Worm (Caenorhabditis elegans) whole organism, late embryonic: ENCODE measurements around the gene mpst-1.

Experiments used
- C08G9.2 ChIP-seq: sonication (generic microtip); optimal IDR thresholded peaks from 2 replicates; lab custom pipeline; 2016; ENCODE audit warnings: mild to moderate bottlenecking, missing genetic modification characterization, moderate library complexity, missing compliant biosample characterization
- C38D4.7 ChIP-seq: fragments of 200-800 bp; sonication (Bioruptor generic); optimal IDR thresholded peaks from 2 replicates; lab custom pipeline; 2018; ENCODE audit warnings: mild to moderate bottlenecking, missing genetic modification characterization, moderate library complexity, missing compliant biosample characterization
- Y22D7AL.16 ChIP-seq: sonication (generic microtip); optimal IDR thresholded peaks from 2 replicates; lab custom pipeline; 2016; ENCODE audit warnings: missing genetic modification characterization, missing compliant biosample characterization
- ama-1 ChIP-seq: fragments of 150-350 bp; optimal IDR thresholded peaks from 2 replicates; lab custom pipeline; 2014
- ceh-14 ChIP-seq: sonication (generic microtip); optimal IDR thresholded peaks from 2 replicates; lab custom pipeline; 2016; ENCODE audit warnings: missing genotype, missing genetic modification characterization, missing compliant biosample characterization
- ceh-18 ChIP-seq: sonication (generic microtip); optimal IDR thresholded peaks from 2 replicates; lab custom pipeline; 2016; ENCODE audit warnings: missing genetic modification characterization, missing compliant biosample characterization
- ceh-31 ChIP-seq: sonication (generic microtip); optimal IDR thresholded peaks from 2 replicates; lab custom pipeline; 2016; ENCODE audit warnings: missing genetic modification characterization, missing compliant biosample characterization
- ceh-45 ChIP-seq: fragments of 200-800 bp; sonication (Bioruptor generic); IDR thresholded peaks from 2 replicates; pipeline ENCODE4 v1.3.6; 2022; ENCODE audit warnings: missing genetic modification reagents, missing genetic modification characterization, missing compliant biosample characterization
- ceh-6 ChIP-seq: fragments of 200-800 bp; sonication (Bioruptor generic); optimal IDR thresholded peaks from 2 replicates; lab custom pipeline; 2018; ENCODE audit warnings: mild to moderate bottlenecking, missing genetic modification characterization, missing compliant biosample characterization
- ceh-9 ChIP-seq: sonication (generic microtip); optimal IDR thresholded peaks from 2 replicates; lab custom pipeline; 2016; ENCODE audit warnings: mild to moderate bottlenecking, missing genetic modification characterization, inconsistent platforms, missing compliant biosample characterization
- che-1 ChIP-seq: sonication (generic microtip); optimal IDR thresholded peaks from 2 replicates; lab custom pipeline; 2016; ENCODE audit warnings: mild to moderate bottlenecking, missing genetic modification characterization, missing compliant biosample characterization
- elt-4 ChIP-seq: sonication (generic microtip); optimal IDR thresholded peaks from 2 replicates; lab custom pipeline; 2016; ENCODE audit warnings: missing genetic modification characterization, missing compliant biosample characterization
- fax-1 ChIP-seq: sonication (generic microtip); optimal IDR thresholded peaks from 2 replicates; lab custom pipeline; 2016; ENCODE audit warnings: missing genotype, missing genetic modification characterization, missing compliant biosample characterization
- fkh-6 ChIP-seq: sonication (generic microtip); optimal IDR thresholded peaks from 2 replicates; lab custom pipeline; 2016; ENCODE audit warnings: missing genetic modification characterization, missing compliant biosample characterization
- gmeb-2 ChIP-seq: sonication (generic microtip); optimal IDR thresholded peaks from 2 replicates; lab custom pipeline; 2016; ENCODE audit warnings: missing genetic modification characterization, inconsistent platforms, missing compliant biosample characterization
- hlh-13 ChIP-seq: fragments of 200-800 bp; sonication (Bioruptor generic); optimal IDR thresholded peaks from 2 replicates; lab custom pipeline; 2018; ENCODE audit warnings: mild to moderate bottlenecking, missing genetic modification characterization, missing compliant biosample characterization
- hlh-15 ChIP-seq: sonication (generic microtip); optimal IDR thresholded peaks from 2 replicates; lab custom pipeline; 2016; ENCODE audit warnings: missing genetic modification characterization, missing compliant biosample characterization
- hlh-30 ChIP-seq: sonication (generic microtip); optimal IDR thresholded peaks from 2 replicates; lab custom pipeline; 2017; ENCODE audit warnings: antibody characterized with exemption, missing genetic modification characterization, missing compliant biosample characterization; ENCODE audit not compliant: insufficient read depth
- hlh-8 ChIP-seq: sonication (generic microtip); optimal IDR thresholded peaks from 2 replicates; lab custom pipeline; 2016; ENCODE audit warnings: missing genotype, missing genetic modification characterization, missing compliant biosample characterization
- lim-6 ChIP-seq: sonication (generic microtip); optimal IDR thresholded peaks from 2 replicates; lab custom pipeline; 2016; ENCODE audit warnings: missing genetic modification characterization, missing compliant biosample characterization
- madf-2 ChIP-seq: sonication (generic microtip); optimal IDR thresholded peaks from 2 replicates; lab custom pipeline; 2017; ENCODE audit warnings: missing genetic modification characterization, missing compliant biosample characterization
- mec-3 ChIP-seq: sonication (generic microtip); optimal IDR thresholded peaks from 2 replicates; lab custom pipeline; 2016; ENCODE audit warnings: borderline replicate concordance, missing genetic modification characterization, missing compliant biosample characterization
- nfya-1 ChIP-seq: sonication (generic microtip); optimal IDR thresholded peaks from 2 replicates; lab custom pipeline; 2017; ENCODE audit warnings: missing genetic modification characterization, mild to moderate bottlenecking, missing compliant biosample characterization, antibody characterized with exemption, moderate library complexity
- nhr-232 ChIP-seq: sonication (generic microtip); optimal IDR thresholded peaks from 2 replicates; lab custom pipeline; 2016; ENCODE audit warnings: missing genetic modification characterization, missing compliant biosample characterization
- odd-2 ChIP-seq: sonication (generic microtip); optimal IDR thresholded peaks from 2 replicates; lab custom pipeline; 2017; ENCODE audit warnings: antibody characterized with exemption, mild to moderate bottlenecking, missing genetic modification characterization, missing compliant biosample characterization
- pag-3 ChIP-seq: sonication (generic microtip); optimal IDR thresholded peaks from 2 replicates; lab custom pipeline; 2016; ENCODE audit warnings: missing compliant biosample characterization, missing genetic modification characterization, borderline replicate concordance
- pat-9 ChIP-seq: fragments of 200-800 bp; sonication (Bioruptor generic); optimal IDR thresholded peaks from 2 replicates; lab custom pipeline; 2018; ENCODE audit warnings: mild to moderate bottlenecking, missing genetic modification characterization, moderate library complexity, missing compliant biosample characterization
- pax-1 ChIP-seq: fragments of 150-350 bp; optimal IDR thresholded peaks from 2 replicates; lab custom pipeline; 2014; ENCODE audit warnings: missing biosample characterization, missing genetic modification characterization
- pha-2 ChIP-seq: sonication (generic microtip); optimal IDR thresholded peaks from 2 replicates; lab custom pipeline; 2017; ENCODE audit warnings: mild to moderate bottlenecking, missing genetic modification characterization, missing compliant biosample characterization
- pha-4 ChIP-seq: fragments of 150-350 bp; optimal IDR thresholded peaks from 2 replicates; lab custom pipeline; 2018; ENCODE audit warnings: missing biosample characterization, missing genetic modification reagents, missing genetic modification characterization
- pros-1 ChIP-seq: fragments of 150-350 bp; optimal IDR thresholded peaks from 2 replicates; lab custom pipeline; 2014; ENCODE audit warnings: missing biosample characterization, missing genetic modification reagents, missing genetic modification characterization
- ref-2 ChIP-seq: sonication (generic microtip); optimal IDR thresholded peaks from 2 replicates; lab custom pipeline; 2016; ENCODE audit warnings: missing genetic modification characterization, missing compliant biosample characterization
- unc-3 ChIP-seq, 2 experiments: fragments of 200-800 bp in 1 of 2; sonication (Bioruptor generic) in 1 of 2; sonication (generic microtip) in 1 of 2; conservative IDR thresholded peaks in 1 of 2; optimal IDR thresholded peaks in 1 of 2; 2 replicates each; pipeline versions ENCODE4 v1.3.6 to Lab custom; 2016 to 2022; ENCODE audit warnings: missing compliant biosample characterization in 2 of 2, missing genetic modification characterization in 2 of 2, missing genetic modification reagents in 1 of 2
- unc-55 ChIP-seq: sonication (generic microtip); optimal IDR thresholded peaks from 2 replicates; lab custom pipeline; 2017; ENCODE audit warnings: missing biosample characterization, missing genetic modification reagents, missing genetic modification characterization
- zip-5 ChIP-seq: sonication (generic microtip); optimal IDR thresholded peaks from 2 replicates; lab custom pipeline; 2016; ENCODE audit warnings: missing genetic modification characterization, missing compliant biosample characterization
- ztf-16 ChIP-seq: sonication (generic microtip); optimal IDR thresholded peaks from 2 replicates; lab custom pipeline; 2017; ENCODE audit warnings: missing genetic modification characterization, missing compliant biosample characterization

mpst-1 gene

DNA sequence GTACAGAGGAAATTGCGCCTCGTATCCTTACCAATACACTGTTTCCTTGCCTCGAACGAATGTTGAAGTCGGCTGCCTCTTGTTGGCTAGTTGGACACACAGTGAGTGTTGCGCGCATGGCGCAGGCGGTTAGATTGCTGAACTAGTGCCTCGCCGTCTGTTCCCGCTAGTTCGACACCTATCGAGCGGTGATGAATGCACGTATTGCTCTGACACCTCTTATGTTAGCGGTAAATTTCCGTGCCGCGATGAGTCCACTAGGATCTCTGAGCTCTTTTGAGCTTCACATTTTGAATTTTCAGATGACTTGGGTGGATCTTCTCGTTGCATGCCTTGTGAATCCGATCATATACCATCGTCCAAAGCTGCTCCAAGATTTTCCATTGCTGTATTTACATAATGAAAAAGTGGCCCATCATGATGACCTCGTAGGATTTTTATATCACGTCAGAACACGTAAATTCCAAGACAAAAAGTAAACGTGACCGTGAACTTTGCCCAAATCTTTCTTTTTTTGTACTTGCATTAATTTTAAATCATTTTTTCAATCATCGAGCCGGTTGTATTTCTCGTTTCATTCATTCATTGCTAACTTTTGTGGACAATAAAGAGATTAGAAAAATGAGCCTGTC is 43.9 kb downstream of the mpst-1 start, which contains the start of gene F55A11.11 (continued):
- TF ChIP-seq Y22D7AL.16, result peak; percentile 89
- TF ChIP-seq gmeb-2 (tag; lab: Kevin White, UChicago), result peak; percentile 94
- TF ChIP-seq hlh-15 (tag; lab: Kevin White, UChicago), result peak; percentile 90
- peak; percentile 59 for TF ChIP-seq hlh-30
- peak; percentile 81; the same call in 1 of the 2 replicates for TF ChIP-seq ceh-45 (GFP tag; lab: Robert Waterston, UW)
- TF ChIP-seq nfya-1 (tag; lab: Kevin White, UChicago), result peak; percentile 81
- TF ChIP-seq elt-4 (tag; lab: Kevin White, UChicago), result peak; percentile 52
- TF ChIP-seq ceh-18, result peak; percentile 79
- TF ChIP-seq odd-2 (tag; lab: Kevin White, UChicago), result peak; percentile 56
- TF ChIP-seq fkh-6, result peak; percentile 94
- TF ChIP-seq hlh-8 (tag; lab: Kevin White, UChicago), result peak; percentile 85
- peak; percentile 97 for TF ChIP-seq pat-9
- TF ChIP-seq hlh-13 (GFP tag; lab: Kevin White, UChicago), result peak; percentile 94
- TF ChIP-seq ama-1 (lab: Kevin White, UChicago), result no peak
- peak; percentile 93 for TF ChIP-seq nhr-232 (tag; lab: Kevin White, UChicago)
- peak; percentile 95 for TF ChIP-seq ref-2 (tag; lab: Kevin White, UChicago)
- TF ChIP-seq C08G9.2 (tag; lab: Kevin White, UChicago), result peak; percentile 82
- TF ChIP-seq fax-1 (tag; lab: Kevin White, UChicago), result peak; percentile 88
- peak; percentile 80 for TF ChIP-seq mec-3
- TF ChIP-seq ceh-31 (tag; lab: Kevin White, UChicago), result peak; percentile 85
- peak; percentile 75 for TF ChIP-seq pag-3 (tag; lab: Kevin White, UChicago)
- peak; percentile 93 for TF ChIP-seq unc-3 (GFP tag; conservative IDR thresholded peaks at IDR 0.05; lab: Robert Waterston, UW)
- peak; percentile 92 for TF ChIP-seq unc-3 (tag; optimal IDR thresholded peaks at IDR 0.05; lab: Kevin White, UChicago)
- TF ChIP-seq pax-1 (tag; lab: Kevin White, UChicago), result no peak
- TF ChIP-seq, all 69 proteins: peak for 62

DNA sequence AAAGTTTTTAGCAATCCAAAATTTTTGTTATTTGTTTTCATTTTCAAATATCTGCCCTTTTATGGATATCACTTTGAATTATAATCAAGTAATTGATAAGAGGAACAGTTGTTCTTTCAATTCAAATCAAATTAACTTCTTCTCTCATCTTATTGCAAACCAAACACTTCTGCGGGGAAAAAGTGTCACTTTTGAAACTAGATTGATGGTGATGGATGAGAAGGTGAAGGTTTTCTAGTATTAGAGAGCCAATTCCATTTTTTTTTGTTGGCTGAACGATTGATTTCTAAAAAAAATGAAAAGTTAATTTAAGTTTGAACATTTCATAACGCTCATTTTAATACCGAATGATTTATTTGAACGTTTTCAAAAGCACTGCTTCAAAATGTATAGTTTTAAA is 47.1 kb downstream of the mpst-1 start:
- TF ChIP-seq unc-55, result peak; percentile 88
- TF ChIP-seq ceh-14 (tag; lab: Kevin White, UChicago), result no peak
- TF ChIP-seq, all 69 proteins: peak for 1

DNA sequence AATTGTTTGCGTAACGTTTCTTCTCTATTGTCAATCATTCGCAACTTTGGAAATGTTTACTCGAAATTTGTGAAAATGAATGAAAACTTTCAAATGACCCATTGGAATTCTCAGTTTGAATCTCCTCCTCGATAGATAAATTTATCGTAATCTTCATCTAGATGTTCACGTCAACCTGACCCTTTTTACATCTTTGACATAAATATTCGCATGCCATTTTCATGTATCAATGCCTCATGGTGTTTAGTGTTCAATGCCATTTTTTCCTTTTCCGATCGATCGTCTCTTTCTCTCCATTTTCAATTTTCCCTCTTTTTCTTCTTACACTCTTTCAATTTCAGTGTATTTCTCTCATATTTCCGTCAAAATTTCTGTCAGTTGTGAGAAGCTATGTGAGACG is 47.6 kb downstream of the mpst-1 start:
- TF ChIP-seq ceh-45 (GFP tag; lab: Robert Waterston, UW) (no peak), lim-6 (no peak), ceh-9 (no peak), ceh-14 (tag; lab: Kevin White, UChicago) (no peak), pros-1 (tag; lab: Kevin White, UChicago) (no peak), ceh-6 (GFP tag; lab: Kevin White, UChicago) (no peak), pha-2 (tag; lab: Kevin White, UChicago) (no peak), elt-4 (tag; lab: Kevin White, UChicago) (no peak), C38D4.7 (GFP tag; lab: Kevin White, UChicago) (no peak), che-1 (tag; lab: Kevin White, UChicago) (no peak), ceh-31 (tag; lab: Kevin White, UChicago) (no peak), madf-2 (tag; lab: Kevin White, UChicago) (no peak), fkh-6 (no peak), ama-1 (lab: Kevin White, UChicago) (no peak), nfya-1 (tag; lab: Kevin White, UChicago) (no peak), ztf-16 (no peak), zip-5 (tag; lab: Kevin White, UChicago) (no peak), pha-4 (tag; lab: Kevin White, UChicago) (no peak)
